Fruit fly (Drosophila melanogaster) whole organism, embryonic: ENCODE results near the gene Cyp4d20.

Source experiments
- B-H1 ChIP-seq: fragments of 200-800 bp; sonication (Bioruptor generic); IDR thresholded peaks from 3 replicates; pipeline ENCODE4 v1.3.6; 2022; ENCODE audit warnings: missing biosample characterization, missing genetic modification characterization
- BEAF-32 ChIP-seq: fragments of 200-800 bp; sonication (Bioruptor generic); optimal IDR thresholded peaks from 3 replicates; lab custom pipeline; 2017; ENCODE audit warnings: missing biosample characterization, missing genetic modification characterization, mild to moderate bottlenecking, moderate library complexity, missing genetic modification reagents
- Bdp1 ChIP-seq: fragments of 200-800 bp; sonication (Bioruptor generic); optimal IDR thresholded peaks from 3 replicates; lab custom pipeline; 2016; ENCODE audit warnings: missing biosample characterization, missing genetic modification characterization
- CG12236 ChIP-seq: fragments of 200-800 bp; sonication (Bioruptor generic); optimal IDR thresholded peaks from 2 replicates; lab custom pipeline; 2016; ENCODE audit warnings: missing biosample characterization, missing genetic modification characterization
- CG13424 ChIP-seq: fragments of 200-800 bp; sonication (Bioruptor generic); optimal IDR thresholded peaks from 2 replicates; lab custom pipeline; 2019; ENCODE audit warnings: missing biosample characterization, mild to moderate bottlenecking, missing genetic modification characterization, moderate library complexity
- CG14014 ChIP-seq: fragments of 200-800 bp; sonication (Bioruptor generic); IDR thresholded peaks from 2 replicates; pipeline ENCODE4 v1.3.6; 2022; ENCODE audit warnings: missing biosample characterization, missing genetic modification characterization
- CG1529 ChIP-seq: fragments of 200-800 bp; sonication (Bioruptor generic); optimal IDR thresholded peaks from 3 replicates; lab custom pipeline; 2018; ENCODE audit warnings: missing biosample characterization, missing genetic modification characterization
- CG1602 ChIP-seq: fragments of 200-800 bp; sonication (Bioruptor generic); optimal IDR thresholded peaks from 3 replicates; lab custom pipeline; 2016; ENCODE audit warnings: missing biosample characterization, missing genetic modification characterization
- CG1832 ChIP-seq: fragments of 200-800 bp; sonication (Bioruptor generic); optimal IDR thresholded peaks from 2 replicates; lab custom pipeline; 2017; ENCODE audit warnings: missing biosample characterization, mild to moderate bottlenecking, missing genetic modification characterization, inconsistent platforms
- CG2678 ChIP-seq: fragments of 200-800 bp; sonication (Bioruptor generic); optimal IDR thresholded peaks from 3 replicates; lab custom pipeline; 2019; ENCODE audit warnings: missing biosample characterization, mild to moderate bottlenecking, missing genetic modification characterization, moderate library complexity
- CG31224 ChIP-seq: fragments of 200-800 bp; sonication (Bioruptor generic); IDR thresholded peaks from 2 replicates; pipeline ENCODE4 v1.3.6; 2022; ENCODE audit warnings: missing biosample characterization, missing genetic modification characterization
- CG3407 ChIP-seq: fragments of 200-800 bp; sonication (Bioruptor generic); optimal IDR thresholded peaks from 2 replicates; lab custom pipeline; 2018; ENCODE audit warnings: missing biosample characterization, mild to moderate bottlenecking, missing genetic modification characterization
- CG42726 ChIP-seq: fragments of 200-800 bp; sonication (Bioruptor generic); IDR thresholded peaks from 2 replicates; pipeline ENCODE4 v1.3.6; 2022; ENCODE audit warnings: missing biosample characterization, missing genetic modification characterization; ENCODE audit not compliant: partially characterized antibody
- CG5180 ChIP-seq: fragments of 200-800 bp; sonication (Bioruptor generic); optimal IDR thresholded peaks from 3 replicates; lab custom pipeline; 2017; ENCODE audit warnings: missing biosample characterization, missing genetic modification characterization, mild to moderate bottlenecking, moderate library complexity, missing genetic modification reagents
- CG6254 ChIP-seq: fragments of 200-800 bp; sonication (Bioruptor generic); optimal IDR thresholded peaks from 3 replicates; lab custom pipeline; 2017; ENCODE audit warnings: mild to moderate bottlenecking, missing biosample characterization, missing genetic modification reagents, missing genetic modification characterization
- CG6813 ChIP-seq: fragments of 200-800 bp; sonication (Bioruptor generic); optimal IDR thresholded peaks from 2 replicates; lab custom pipeline; 2017; ENCODE audit warnings: missing biosample characterization, missing genetic modification characterization, mild to moderate bottlenecking, moderate library complexity, missing genetic modification reagents
- CG8290 ChIP-seq, 3 experiments: fragments of 200-800 bp; sonication (Bioruptor generic); optimal IDR thresholded peaks; 2 replicates each; lab custom pipeline; 2016 to 2019; ENCODE audit warnings: missing biosample characterization in 3 of 3, missing genetic modification characterization in 3 of 3, mild to moderate bottlenecking in 2 of 3, moderate library complexity in 1 of 3
- CG8359 ChIP-seq: fragments of 200-800 bp; sonication (Bioruptor generic); optimal IDR thresholded peaks from 2 replicates; lab custom pipeline; 2017; ENCODE audit warnings: missing biosample characterization, mild to moderate bottlenecking, missing genetic modification characterization, borderline replicate concordance
- Doc3 ChIP-seq: fragments of 200-800 bp; sonication (Bioruptor generic); IDR thresholded peaks from 3 replicates; pipeline ENCODE4 v1.3.6; 2022; ENCODE audit warnings: missing biosample characterization, missing genetic modification characterization; ENCODE audit not compliant: partially characterized antibody
- Fer1 ChIP-seq: fragments of 200-800 bp; sonication (Bioruptor generic); optimal IDR thresholded peaks from 2 replicates; lab custom pipeline; 2017; ENCODE audit warnings: missing biosample characterization, mild to moderate bottlenecking, missing genetic modification characterization
- Nf-YA ChIP-seq: fragments of 200-800 bp; sonication (Bioruptor generic); IDR thresholded peaks from 2 replicates; pipeline ENCODE4 v1.3.6; 2022; ENCODE audit warnings: missing biosample characterization, missing genetic modification characterization
- Ravus ChIP-seq: fragments of 200-800 bp; sonication (Bioruptor generic); IDR thresholded peaks from 2 replicates; pipeline ENCODE4 v1.3.6; 2022; ENCODE audit warnings: missing biosample characterization, missing genetic modification characterization
- Rx ChIP-seq: fragments of 200-800 bp; sonication (Bioruptor generic); IDR thresholded peaks from 2 replicates; pipeline ENCODE4 v1.3.6; 2022; ENCODE audit warnings: missing biosample characterization, missing genetic modification characterization
- Six4 ChIP-seq: fragments of 200-800 bp; sonication (Bioruptor generic); optimal IDR thresholded peaks from 2 replicates; lab custom pipeline; 2016; ENCODE audit warnings: missing biosample characterization, missing genetic modification characterization
- Sry-β ChIP-seq: fragments of 200-800 bp; sonication (Bioruptor generic); optimal IDR thresholded peaks from 2 replicates; lab custom pipeline; 2018; ENCODE audit warnings: missing biosample characterization, mild to moderate bottlenecking, missing genetic modification characterization, moderate library complexity
- Ssrp ChIP-seq: fragments of 200-800 bp; sonication (Bioruptor generic); optimal IDR thresholded peaks from 2 replicates; lab custom pipeline; 2018; ENCODE audit warnings: missing biosample characterization, mild to moderate bottlenecking, missing genetic modification characterization, moderate library complexity
- Trl ChIP-seq, 3 experiments: fragments of >200 bp in 2 of 3; fragments of 200-800 bp in 1 of 3; sonication (Bioruptor generic) in 1 of 3; optimal IDR thresholded peaks; 2 replicates in 1 of 3; 3 replicates in 2 of 3; lab custom pipeline; 2016 to 2017; ENCODE audit warnings: missing biosample characterization in 1 of 3, missing genetic modification characterization in 1 of 3
- Vsx1 ChIP-seq: fragments of 200-800 bp; sonication (Bioruptor generic); optimal IDR thresholded peaks from 2 replicates; lab custom pipeline; 2017; ENCODE audit warnings: missing biosample characterization, mild to moderate bottlenecking, missing genetic modification characterization, missing genetic modification reagents
- ase ChIP-seq: fragments of 200-800 bp; sonication (Bioruptor generic); IDR thresholded peaks from 3 replicates; pipeline ENCODE4 v1.3.6; 2022; ENCODE audit warnings: missing biosample characterization, missing genetic modification characterization
- az2 ChIP-seq: fragments of 200-800 bp; sonication (Bioruptor generic); optimal IDR thresholded peaks from 3 replicates; lab custom pipeline; 2016; ENCODE audit warnings: missing biosample characterization, missing genetic modification characterization
- bcd ChIP-seq: fragments of 200-800 bp; sonication (Bioruptor generic); optimal IDR thresholded peaks from 2 replicates; lab custom pipeline; 2017; ENCODE audit warnings: missing biosample characterization, mild to moderate bottlenecking, missing genetic modification characterization
- chif ChIP-seq, 2 experiments: fragments of 200-800 bp; sonication (Bioruptor generic); optimal IDR thresholded peaks; 3 replicates each; lab custom pipeline; 2016; ENCODE audit warnings: missing biosample characterization in 2 of 2, missing genetic modification characterization in 2 of 2
- crp ChIP-seq, 2 experiments: fragments of 200-800 bp; sonication (Bioruptor generic); optimal IDR thresholded peaks; 2 replicates in 1 of 2; 3 replicates in 1 of 2; lab custom pipeline; 2017; ENCODE audit warnings: missing biosample characterization in 2 of 2, missing genetic modification characterization in 2 of 2, mild to moderate bottlenecking in 1 of 2, moderate library complexity in 1 of 2
- dimm ChIP-seq: fragments of 200-800 bp; sonication (Bioruptor generic); IDR thresholded peaks from 2 replicates; pipeline ENCODE4 v1.3.6; 2022; ENCODE audit warnings: missing biosample characterization, missing genetic modification characterization
- dpn ChIP-seq, 2 experiments: fragments of 200-800 bp; sonication (Bioruptor generic); optimal IDR thresholded peaks; 3 replicates each; lab custom pipeline; 2016; ENCODE audit warnings: missing biosample characterization in 2 of 2, missing genetic modification characterization in 2 of 2
- en ChIP-seq: fragments of 200-800 bp; sonication (Bioruptor generic); optimal IDR thresholded peaks from 2 replicates; lab custom pipeline; 2016; ENCODE audit warnings: missing biosample characterization, missing genetic modification characterization
- jigr1 ChIP-seq: fragments of 200-800 bp; sonication (Bioruptor generic); IDR thresholded peaks from 3 replicates; pipeline ENCODE4 v1.3.6; 2022; ENCODE audit warnings: missing biosample characterization, missing genetic modification characterization
- ken ChIP-seq: fragments of 200-800 bp; sonication (Bioruptor generic); IDR thresholded peaks from 3 replicates; pipeline ENCODE4 v1.3.6; 2022; ENCODE audit warnings: missing biosample characterization, missing genetic modification characterization
- nerfin-1 ChIP-seq: fragments of 200-800 bp; sonication (Bioruptor generic); optimal IDR thresholded peaks from 3 replicates; lab custom pipeline; 2019; ENCODE audit warnings: missing biosample characterization, mild to moderate bottlenecking, missing genetic modification characterization, moderate library complexity
- nmo ChIP-seq: fragments of 200-800 bp; sonication (Bioruptor generic); optimal IDR thresholded peaks from 2 replicates; lab custom pipeline; 2018; ENCODE audit warnings: missing biosample characterization, mild to moderate bottlenecking, missing genetic modification characterization, moderate library complexity
- p53 ChIP-seq: fragments of 200-800 bp; sonication (Bioruptor generic); optimal IDR thresholded peaks from 2 replicates; lab custom pipeline; 2016; ENCODE audit warnings: missing biosample characterization, missing genetic modification characterization
- pita ChIP-seq: fragments of 200-800 bp; sonication (Bioruptor generic); optimal IDR thresholded peaks from 2 replicates; lab custom pipeline; 2017; ENCODE audit warnings: missing biosample characterization, mild to moderate bottlenecking, missing genetic modification characterization
- row ChIP-seq: fragments of 200-800 bp; sonication (Bioruptor generic); IDR thresholded peaks from 3 replicates; pipeline ENCODE4 v1.3.6; 2022; ENCODE audit warnings: missing biosample characterization, missing genetic modification characterization
- salm ChIP-seq: fragments of 200-800 bp; sonication (Bioruptor generic); optimal IDR thresholded peaks from 2 replicates; lab custom pipeline; 2018; ENCODE audit warnings: missing biosample characterization, mild to moderate bottlenecking, missing genetic modification characterization
- sug ChIP-seq: fragments of 200-800 bp; optimal IDR thresholded peaks from 2 replicates; lab custom pipeline; 2019; ENCODE audit warnings: missing biosample characterization, mild to moderate bottlenecking, missing genetic modification characterization, moderate library complexity
- tap ChIP-seq: fragments of 200-800 bp; optimal IDR thresholded peaks from 3 replicates; lab custom pipeline; 2019; ENCODE audit warnings: missing biosample characterization, mild to moderate bottlenecking, missing genetic modification characterization, moderate library complexity
- tio ChIP-seq: fragments of 200-800 bp; sonication (Bioruptor generic); optimal IDR thresholded peaks from 2 replicates; lab custom pipeline; 2017; ENCODE audit warnings: missing biosample characterization, missing genetic modification characterization, inconsistent platforms
- trh ChIP-seq: fragments of 200-800 bp; sonication (Bioruptor generic); optimal IDR thresholded peaks from 2 replicates; lab custom pipeline; 2016; ENCODE audit warnings: missing biosample characterization, missing genetic modification characterization
- twi ChIP-seq: fragments of 200-800 bp; optimal IDR thresholded peaks from 2 replicates; lab custom pipeline; 2019; ENCODE audit warnings: missing biosample characterization, mild to moderate bottlenecking, missing genetic modification characterization, moderate library complexity
- zfh1 ChIP-seq: fragments of 200-800 bp; sonication (Bioruptor generic); IDR thresholded peaks from 3 replicates; pipeline ENCODE4 v1.3.6; 2022; ENCODE audit warnings: missing biosample characterization, missing genetic modification characterization

Cyp4d20 gene

DNA sequence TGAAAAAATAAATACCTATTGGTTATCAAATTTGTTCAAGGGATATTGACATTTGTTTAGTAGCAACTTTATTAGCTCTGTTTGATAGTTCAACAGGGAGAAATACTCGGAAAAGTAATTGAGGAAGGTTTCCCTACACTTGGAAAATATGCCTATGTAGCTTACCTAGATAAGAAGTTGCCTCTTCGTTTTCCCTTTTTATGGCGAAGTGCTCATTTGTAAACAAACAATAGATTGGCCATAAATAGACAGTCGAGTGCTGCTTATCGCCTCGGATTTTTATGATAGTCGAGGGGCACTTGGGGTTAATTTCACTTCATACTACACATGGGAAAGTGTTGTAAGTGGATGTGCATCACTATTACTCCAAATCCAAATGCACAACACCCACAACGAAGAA, 9.7 kb downstream of the Cyp4d20 start (continued):
- no peak for TF ChIP-seq BEAF-32
- no peak for TF ChIP-seq ase
- TF ChIP-seq CG8290 (GFP tag; optimal IDR thresholded peaks at IDR 0.05; lab: Kevin White, UChicago), result no peak
- no peak for TF ChIP-seq CG8290 (tag; optimal IDR thresholded peaks at IDR 0.05; lab: Kevin White, UChicago)
- no peak for TF ChIP-seq CG31224 (GFP tag; lab: Robert Waterston, UW)
- TF ChIP-seq dimm, result no peak
- TF ChIP-seq en (GFP tag; lab: Kevin White, UChicago), result peak; percentile 21
- no peak for TF ChIP-seq Fer1 (GFP tag; lab: Kevin White, UChicago)
- TF ChIP-seq Rx, result no peak
- TF ChIP-seq CG12236 (GFP tag; lab: Kevin White, UChicago), result no peak
- no peak for TF ChIP-seq tap (tag; lab: Kevin White, UChicago)
- no peak for TF ChIP-seq p53 (GFP tag; lab: Kevin White, UChicago)
- no peak for TF ChIP-seq pita (GFP tag; lab: Kevin White, UChicago)
- no peak for TF ChIP-seq zfh1
- peak in 1 of 2 experiments; percentile 11 for TF ChIP-seq chif (GFP tag; optimal IDR thresholded peaks at IDR 0.05; lab: Kevin White, UChicago)
- no peak for TF ChIP-seq ken (GFP tag; lab: Robert Waterston, UW)
- TF ChIP-seq CG6254 (GFP tag; lab: Kevin White, UChicago), result peak; percentile 62
- TF ChIP-seq Ssrp, result no peak
- TF ChIP-seq B-H1, result no peak
- TF ChIP-seq Trl (optimal IDR thresholded peaks at IDR 0.05; lab: Kevin White, UChicago), result no peak
- no peak for TF ChIP-seq Trl (GFP tag; optimal IDR thresholded peaks at IDR 0.05; lab: Kevin White, UChicago)
- TF ChIP-seq CG14014, result no peak
- TF ChIP-seq CG1602, result no peak
- no peak for TF ChIP-seq CG5180 (GFP tag; lab: Kevin White, UChicago)
- no peak for TF ChIP-seq nerfin-1 (tag; lab: Kevin White, UChicago)
- no peak for TF ChIP-seq tio (GFP tag; lab: Kevin White, UChicago)
- TF ChIP-seq crp (GFP tag; optimal IDR thresholded peaks at IDR 0.05; lab: Kevin White, UChicago), result no peak
- TF ChIP-seq jigr1 (GFP tag; lab: Robert Waterston, UW), result no peak
- no peak for TF ChIP-seq Bdp1 (GFP tag; lab: Kevin White, UChicago)
- TF ChIP-seq CG2678 (tag; lab: Kevin White, UChicago), result peak; percentile 17
- no peak for TF ChIP-seq CG8359 (GFP tag; lab: Kevin White, UChicago)
- TF ChIP-seq Vsx1 (GFP tag; lab: Kevin White, UChicago), result peak; percentile 91
- no peak for TF ChIP-seq trh (GFP tag; lab: Kevin White, UChicago)
- no peak for TF ChIP-seq dpn (GFP tag; optimal IDR thresholded peaks at IDR 0.05; lab: Kevin White, UChicago)
- no peak for TF ChIP-seq row (GFP tag; lab: Robert Waterston, UW)
- TF ChIP-seq salm, result peak; percentile 6
- no peak for TF ChIP-seq az2 (GFP tag; lab: Kevin White, UChicago)
- TF ChIP-seq CG42726 (GFP tag; lab: Robert Waterston, UW), result no peak
- no peak for TF ChIP-seq bcd (GFP tag; lab: Kevin White, UChicago)
- no peak for TF ChIP-seq Doc3 (GFP tag; lab: Robert Waterston, UW)
- TF ChIP-seq twi (tag; lab: Kevin White, UChicago), result peak; percentile 28
- no peak for TF ChIP-seq Six4
- TF ChIP-seq Sry-β (GFP tag; lab: Kevin White, UChicago), result peak; percentile 68
- peak; percentile 9 for TF ChIP-seq CG6813 (GFP tag; lab: Kevin White, UChicago)
- no peak for TF ChIP-seq Nf-YA (GFP tag; lab: Robert Waterston, UW)
- TF ChIP-seq CG1529, result no peak
- TF ChIP-seq CG1832 (GFP tag; lab: Kevin White, UChicago), result no peak
- TF ChIP-seq sug (tag; lab: Kevin White, UChicago), result no peak
- TF ChIP-seq CG13424 (tag; lab: Kevin White, UChicago), result no peak
- no peak for TF ChIP-seq nmo (GFP tag; lab: Kevin White, UChicago)
- TF ChIP-seq CG3407 (GFP tag; lab: Kevin White, UChicago), result peak; percentile 33
- no peak for TF ChIP-seq Ravus (GFP tag; lab: Robert Waterston, UW)
